Worm (Caenorhabditis elegans) whole organism, young adult: Measurements from ENCODE around the gene rhy-1.

Experiments
- C06A6.2 ChIP-seq: fragments of 200-800 bp; sonication (Bioruptor generic); conservative IDR thresholded peaks from 2 replicates; pipeline ENCODE4 v1.3.6; 2022; ENCODE audit warnings: missing genetic modification characterization, missing compliant biosample characterization
- F10E7.11 ChIP-seq: sonication (generic microtip); optimal IDR thresholded peaks from 2 replicates; lab custom pipeline; 2017; ENCODE audit warnings: mild to moderate bottlenecking, missing genetic modification characterization, moderate library complexity, missing compliant biosample characterization
- F22D6.2 ChIP-seq: sonication (generic microtip); optimal IDR thresholded peaks from 2 replicates; lab custom pipeline; 2016; ENCODE audit warnings: mild to moderate bottlenecking, missing genetic modification characterization, missing compliant biosample characterization
- F33H1.4 ChIP-seq: fragments of 200-800 bp; sonication (Bioruptor generic); IDR thresholded peaks from 2 replicates; pipeline ENCODE4 v1.3.6; 2022; ENCODE audit warnings: missing genetic modification reagents, missing genetic modification characterization, missing compliant biosample characterization
- F37B4.10 ChIP-seq: fragments of 200-800 bp; sonication (Bioruptor generic); IDR thresholded peaks from 2 replicates; pipeline ENCODE4 v1.3.6; 2022; ENCODE audit warnings: missing genetic modification characterization, missing compliant biosample characterization
- F39B2.1 ChIP-seq: fragments of 200-800 bp; sonication (Bioruptor generic); IDR thresholded peaks from 2 replicates; pipeline ENCODE4 v1.3.6; 2022; ENCODE audit warnings: missing genetic modification reagents, missing genetic modification characterization, missing compliant biosample characterization
- F52B5.7 ChIP-seq: sonication (generic microtip); optimal IDR thresholded peaks from 2 replicates; lab custom pipeline; 2016; ENCODE audit warnings: mild to moderate bottlenecking, missing genetic modification characterization, missing compliant biosample characterization
- F55B11.4 ChIP-seq: sonication (generic microtip); optimal IDR thresholded peaks from 2 replicates; lab custom pipeline; 2016; ENCODE audit warnings: missing compliant biosample characterization, missing genetic modification characterization, borderline replicate concordance; ENCODE audit not compliant: insufficient read depth
- F57C9.4 ChIP-seq: sonication (generic microtip); optimal IDR thresholded peaks from 2 replicates; lab custom pipeline; 2017; ENCODE audit warnings: mild to moderate bottlenecking, missing genetic modification characterization, missing compliant biosample characterization
- K12H6.12 ChIP-seq: fragments of 200-800 bp; sonication (Bioruptor generic); optimal IDR thresholded peaks from 2 replicates; lab custom pipeline; 2018; ENCODE audit warnings: mild to moderate bottlenecking, missing genetic modification characterization, missing compliant biosample characterization
- T26A5.8 ChIP-seq: sonication (generic microtip); optimal IDR thresholded peaks from 2 replicates; lab custom pipeline; 2016; ENCODE audit warnings: missing genetic modification characterization, missing compliant biosample characterization
- Y53F4B.3 ChIP-seq: fragments of 200-800 bp; sonication (Bioruptor generic); IDR thresholded peaks from 2 replicates; pipeline ENCODE4 v1.3.6; 2022; ENCODE audit warnings: missing genetic modification reagents, missing genetic modification characterization, missing compliant biosample characterization
- Y53G8AR.9 ChIP-seq: fragments of 200-800 bp; sonication (Bioruptor generic); conservative IDR thresholded peaks from 2 replicates; pipeline ENCODE4 v1.3.6; 2022; ENCODE audit warnings: missing genetic modification reagents, missing genetic modification characterization, missing compliant biosample characterization
- ZK185.1 ChIP-seq: sonication (generic microtip); optimal IDR thresholded peaks from 2 replicates; lab custom pipeline; 2016; ENCODE audit warnings: mild to moderate bottlenecking, missing genetic modification characterization, missing compliant biosample characterization; ENCODE audit not compliant: poor library complexity, severe bottlenecking
- akir-1 ChIP-seq: fragments of 200-800 bp; sonication (Bioruptor generic); optimal IDR thresholded peaks from 2 replicates; lab custom pipeline; 2018; ENCODE audit warnings: mild to moderate bottlenecking, missing genetic modification characterization, moderate library complexity, missing compliant biosample characterization
- atf-7 ChIP-seq: sonication (generic microtip); optimal IDR thresholded peaks from 2 replicates; lab custom pipeline; 2017; ENCODE audit warnings: mild to moderate bottlenecking, missing genetic modification characterization, missing compliant biosample characterization
- athp-1 ChIP-seq: sonication (generic microtip); optimal IDR thresholded peaks from 2 replicates; lab custom pipeline; 2017; ENCODE audit warnings: mild to moderate bottlenecking, missing genetic modification characterization, missing compliant biosample characterization
- attf-3 ChIP-seq: fragments of 200-800 bp; sonication (Bioruptor generic); conservative IDR thresholded peaks from 2 replicates; pipeline ENCODE4 v1.3.6; 2022; ENCODE audit warnings: missing genetic modification reagents, missing genetic modification characterization, missing compliant biosample characterization
- attf-6 ChIP-seq: fragments of 200-800 bp; sonication (Bioruptor generic); IDR thresholded peaks from 2 replicates; pipeline ENCODE4 v1.3.6; 2022; ENCODE audit warnings: missing genetic modification reagents, missing genetic modification characterization, missing compliant biosample characterization
- ccch-3 ChIP-seq: fragments of 200-800 bp; sonication (Bioruptor generic); optimal IDR thresholded peaks from 2 replicates; lab custom pipeline; 2018; ENCODE audit warnings: mild to moderate bottlenecking, missing genetic modification characterization, missing compliant biosample characterization
- cebp-1 ChIP-seq, 2 experiments: fragments of 200-800 bp in 1 of 2; sonication (Bioruptor generic) in 1 of 2; sonication (generic microtip) in 1 of 2; IDR thresholded peaks in 1 of 2; optimal IDR thresholded peaks in 1 of 2; 2 replicates each; pipeline versions ENCODE4 v1.3.6 to Lab custom; 2017 to 2022; ENCODE audit warnings: missing compliant biosample characterization in 2 of 2, missing genetic modification characterization in 2 of 2, mild to moderate bottlenecking in 1 of 2, missing genetic modification reagents in 1 of 2, moderate library complexity in 1 of 2
- cebp-2 ChIP-seq: fragments of 200-800 bp; sonication (Bioruptor generic); IDR thresholded peaks from 2 replicates; pipeline ENCODE4 v1.3.6; 2022; ENCODE audit warnings: missing genetic modification characterization, missing compliant biosample characterization
- ceh-27 ChIP-seq: fragments of 200-800 bp; sonication (Bioruptor generic); optimal IDR thresholded peaks from 2 replicates; lab custom pipeline; 2018; ENCODE audit warnings: mild to moderate bottlenecking, missing genetic modification characterization, moderate library complexity, missing compliant biosample characterization
- efl-1 ChIP-seq: fragments of 150-350 bp; optimal IDR thresholded peaks from 2 replicates; lab custom pipeline; 2014; ENCODE audit warnings: missing biosample characterization, missing genetic modification reagents, missing genetic modification characterization
- egl-18 ChIP-seq: fragments of 200-800 bp; sonication (Bioruptor generic); IDR thresholded peaks from 2 replicates; pipeline ENCODE4 v1.3.6; 2022; ENCODE audit warnings: missing genetic modification reagents, missing genetic modification characterization, missing compliant biosample characterization
- egl-44 ChIP-seq: fragments of 200-800 bp; sonication (Bioruptor generic); IDR thresholded peaks from 2 replicates; pipeline ENCODE4 v1.3.6; 2022; ENCODE audit warnings: missing genetic modification reagents, missing genetic modification characterization, missing compliant biosample characterization
- ets-4 ChIP-seq: fragments of 200-800 bp; sonication (Bioruptor generic); optimal IDR thresholded peaks from 2 replicates; lab custom pipeline; 2018; ENCODE audit warnings: mild to moderate bottlenecking, missing genetic modification characterization, missing compliant biosample characterization
- fkh-3 ChIP-seq: sonication (generic microtip); optimal IDR thresholded peaks from 2 replicates; lab custom pipeline; 2016; ENCODE audit warnings: mild to moderate bottlenecking, missing genetic modification characterization, missing compliant biosample characterization
- gei-17 ChIP-seq: fragments of 200-800 bp; sonication (Bioruptor generic); optimal IDR thresholded peaks from 2 replicates; lab custom pipeline; 2018; ENCODE audit warnings: mild to moderate bottlenecking, missing genetic modification characterization, missing compliant biosample characterization
- hlh-12 ChIP-seq: sonication (generic microtip); optimal IDR thresholded peaks from 2 replicates; lab custom pipeline; 2016; ENCODE audit warnings: missing genetic modification characterization, missing compliant biosample characterization
- lir-1 ChIP-seq: fragments of 200-800 bp; sonication (Bioruptor generic); conservative IDR thresholded peaks from 2 replicates; pipeline ENCODE4 v1.3.6; 2022; ENCODE audit warnings: missing genetic modification reagents, missing genetic modification characterization, missing compliant biosample characterization
- lsy-27 ChIP-seq: sonication (generic microtip); optimal IDR thresholded peaks from 2 replicates; lab custom pipeline; 2017; ENCODE audit warnings: missing genetic modification characterization, mild to moderate bottlenecking, missing compliant biosample characterization, antibody characterized with exemption, missing genotype, borderline replicate concordance; ENCODE audit not compliant: insufficient read depth
- mes-4 ChIP-seq: sonication (generic microtip); optimal IDR thresholded peaks from 2 replicates; lab custom pipeline; 2016; ENCODE audit warnings: missing genotype, missing genetic modification characterization, missing compliant biosample characterization
- nfya-2 ChIP-seq: fragments of 200-800 bp; sonication (Bioruptor generic); IDR thresholded peaks from 2 replicates; pipeline ENCODE4 v1.3.6; 2022; ENCODE audit warnings: missing genetic modification reagents, missing genetic modification characterization, missing compliant biosample characterization
- nhr-179 ChIP-seq: sonication (generic microtip); optimal IDR thresholded peaks from 2 replicates; lab custom pipeline; 2016; ENCODE audit warnings: mild to moderate bottlenecking, missing genetic modification characterization, missing compliant biosample characterization
- nhr-27 ChIP-seq: fragments of 200-800 bp; sonication (Bioruptor generic); optimal IDR thresholded peaks from 2 replicates; lab custom pipeline; 2018; ENCODE audit warnings: mild to moderate bottlenecking, missing genetic modification characterization, moderate library complexity, missing compliant biosample characterization
- nhr-80 ChIP-seq: sonication (generic microtip); optimal IDR thresholded peaks from 2 replicates; lab custom pipeline; 2016; ENCODE audit warnings: missing genetic modification characterization, missing compliant biosample characterization
- pha-4 ChIP-seq: fragments of 150-350 bp; sonication (generic microtip); optimal IDR thresholded peaks from 2 replicates; lab custom pipeline; 2014; ENCODE audit warnings: missing biosample characterization, missing genetic modification reagents, missing genetic modification characterization
- rec-8 ChIP-seq, 2 experiments: sonication (generic microtip); optimal IDR thresholded peaks; 2 replicates each; lab custom pipeline; 2016; ENCODE audit warnings: mild to moderate bottlenecking in 2 of 2, missing genetic modification characterization in 2 of 2, missing genetic modification reagents in 2 of 2, missing genotype in 2 of 2, missing biosample characterization in 1 of 2, missing compliant biosample characterization in 1 of 2, moderate library complexity in 1 of 2
- repo-1 ChIP-seq: sonication (generic microtip); optimal IDR thresholded peaks from 2 replicates; lab custom pipeline; 2017; ENCODE audit warnings: mild to moderate bottlenecking, missing genetic modification characterization, missing compliant biosample characterization
- snpc-1.1 ChIP-seq: sonication (generic microtip); optimal IDR thresholded peaks from 2 replicates; lab custom pipeline; 2017; ENCODE audit warnings: missing genetic modification characterization, mild to moderate bottlenecking, missing compliant biosample characterization, antibody characterized with exemption, moderate library complexity, missing genotype, missing genetic modification reagents; ENCODE audit not compliant: insufficient read depth
- snpc-3.4 ChIP-seq: sonication (generic microtip); optimal IDR thresholded peaks from 2 replicates; lab custom pipeline; 2017; ENCODE audit warnings: missing genetic modification characterization, mild to moderate bottlenecking, missing compliant biosample characterization, antibody characterized with exemption, moderate library complexity, missing genotype, missing genetic modification reagents
- somi-1 ChIP-seq: fragments of 200-800 bp; sonication (Bioruptor generic); optimal IDR thresholded peaks from 2 replicates; lab custom pipeline; 2018; ENCODE audit warnings: mild to moderate bottlenecking, missing genetic modification characterization, missing compliant biosample characterization
- tbp1 ChIP-seq: fragments of 200-800 bp; sonication (Bioruptor generic); optimal IDR thresholded peaks from 2 replicates; lab custom pipeline; 2018; ENCODE audit warnings: mild to moderate bottlenecking, missing genetic modification characterization, missing compliant biosample characterization
- tlf-1 ChIP-seq: fragments of 200-800 bp; sonication (Bioruptor generic); optimal IDR thresholded peaks from 2 replicates; lab custom pipeline; 2018; ENCODE audit warnings: mild to moderate bottlenecking, missing genetic modification characterization, missing compliant biosample characterization
- unc-62 ChIP-seq: fragments of 150-350 bp; optimal IDR thresholded peaks from 2 replicates; lab custom pipeline; 2014; ENCODE audit warnings: missing biosample characterization, missing genetic modification reagents, missing genetic modification characterization
- zfh-2 ChIP-seq: fragments of 200-800 bp; sonication (Bioruptor generic); conservative IDR thresholded peaks from 2 replicates; pipeline ENCODE4 v1.3.6; 2022; ENCODE audit warnings: missing genetic modification reagents, missing genetic modification characterization, missing compliant biosample characterization
- ztf-18 ChIP-seq: sonication (generic microtip); optimal IDR thresholded peaks from 2 replicates; lab custom pipeline; 2016; ENCODE audit warnings: missing genotype, mild to moderate bottlenecking, missing genetic modification characterization, missing compliant biosample characterization
- ztf-28 ChIP-seq: fragments of 200-800 bp; sonication (Bioruptor generic); IDR thresholded peaks from 2 replicates; pipeline ENCODE4 v1.3.6; 2022; ENCODE audit warnings: missing genetic modification reagents, missing genetic modification characterization, missing compliant biosample characterization

The rhy-1 gene

ce11 chrII:9211684-9212083 lies 50.5 kb downstream of the rhy-1 start:
- TF ChIP-seq hlh-12 (tag; lab: Kevin White, UChicago) (no peak), snpc-1.1 (tag; lab: Kevin White, UChicago) (peak; percentile 94), fkh-3 (tag; lab: Kevin White, UChicago) (no peak), K12H6.12 (tag; lab: Kevin White, UChicago) (no peak), ceh-27 (no peak), lir-1 (GFP tag; lab: Robert Waterston, UW) (no peak), Y53F4B.3 (GFP tag; lab: Robert Waterston, UW) (no peak), akir-1 (no peak), nfya-2 (GFP tag; lab: Robert Waterston, UW) (no peak), F33H1.4 (GFP tag; lab: Robert Waterston, UW) (peak; percentile 77), F22D6.2 (tag; lab: Kevin White, UChicago) (no peak), nhr-80 (peak; percentile 28), cebp-2 (GFP tag; lab: Robert Waterston, UW) (no peak), ccch-3 (GFP tag; lab: Kevin White, UChicago) (no peak), ztf-18 (tag; lab: Kevin White, UChicago) (peak; percentile 53), nhr-27 (tag; lab: Kevin White, UChicago) (no peak), T26A5.8 (tag; lab: Kevin White, UChicago) (peak; percentile 39), unc-62 (GFP tag; lab: Kevin White, UChicago) (no peak), Y53G8AR.9 (GFP tag; lab: Robert Waterston, UW) (no peak), snpc-3.4 (tag; lab: Kevin White, UChicago) (peak; percentile 75), tbp1 (GFP tag; lab: Kevin White, UChicago) (peak; percentile 95), F10E7.11 (tag; lab: Kevin White, UChicago) (no peak), repo-1 (tag; lab: Kevin White, UChicago) (peak; percentile 57), somi-1 (GFP tag; lab: Kevin White, UChicago) (no peak), F57C9.4 (tag; lab: Kevin White, UChicago) (no peak), tlf-1 (no peak), athp-1 (tag; lab: Kevin White, UChicago) (peak; percentile 11), cebp-1 (GFP tag; IDR thresholded peaks at IDR 0.05; lab: Robert Waterston, UW) (no peak), cebp-1 (tag; optimal IDR thresholded peaks at IDR 0.05; lab: Kevin White, UChicago) (no peak), F52B5.7 (tag; lab: Kevin White, UChicago) (no peak), ets-4 (GFP tag; lab: Kevin White, UChicago) (no peak), mes-4 (tag; lab: Kevin White, UChicago) (peak; percentile 24), ZK185.1 (tag; lab: Kevin White, UChicago) (peak; percentile 63), egl-18 (GFP tag; lab: Robert Waterston, UW) (no peak), atf-7 (no peak), attf-3 (GFP tag; lab: Robert Waterston, UW) (peak; percentile 62), ztf-28 (GFP tag; lab: Robert Waterston, UW) (0 out of 2 replicates have a peak, but pooled peaks have one; percentile 12), efl-1 (no peak), F55B11.4 (tag; lab: Kevin White, UChicago) (no peak), attf-6 (no peak), lsy-27 (no peak), F37B4.10 (no peak), nhr-179 (tag; lab: Kevin White, UChicago) (no peak), zfh-2 (GFP tag; lab: Robert Waterston, UW) (no peak), rec-8 (tag; optimal IDR thresholded peaks at IDR 0.05; lab: Kevin White, UChicago) (no peak), pha-4 (tag; lab: Kevin White, UChicago) (no peak), C06A6.2 (no peak), F39B2.1 (GFP tag; lab: Robert Waterston, UW) (no peak), gei-17 (no peak), egl-44 (no peak)
